Worm (Caenorhabditis elegans): ENCODE data around the gene C25E10.12.

ce11 chrV:9078815-9079525, 16.7 kb upstream of the C25E10.12 start:
- TF ChIP-seq him-1 (tag; optimal IDR thresholded peaks at IDR 0.05) = no peak
- no peak for TF ChIP-seq dao-5 (tag; optimal IDR thresholded peaks at IDR 0.05)

Data from whole organism, L4/young adult.